Fruit fly (Drosophila melanogaster) whole organism, adult: ENCODE measurements around the gene Nepl8.

ENCODE experiments used
- CG7045 ChIP-seq: fragments of 200-800 bp; sonication (Bioruptor generic); optimal IDR thresholded peaks from 2 replicates; lab custom pipeline; 2017; ENCODE audit warnings: missing biosample characterization, mild to moderate bottlenecking, missing genetic modification characterization
- bab1 ChIP-seq: fragments of 200-800 bp; sonication (Bioruptor generic); optimal IDR thresholded peaks from 3 replicates; lab custom pipeline; 2019; ENCODE audit warnings: missing biosample characterization, mild to moderate bottlenecking, missing genetic modification characterization, moderate library complexity

DNA sequence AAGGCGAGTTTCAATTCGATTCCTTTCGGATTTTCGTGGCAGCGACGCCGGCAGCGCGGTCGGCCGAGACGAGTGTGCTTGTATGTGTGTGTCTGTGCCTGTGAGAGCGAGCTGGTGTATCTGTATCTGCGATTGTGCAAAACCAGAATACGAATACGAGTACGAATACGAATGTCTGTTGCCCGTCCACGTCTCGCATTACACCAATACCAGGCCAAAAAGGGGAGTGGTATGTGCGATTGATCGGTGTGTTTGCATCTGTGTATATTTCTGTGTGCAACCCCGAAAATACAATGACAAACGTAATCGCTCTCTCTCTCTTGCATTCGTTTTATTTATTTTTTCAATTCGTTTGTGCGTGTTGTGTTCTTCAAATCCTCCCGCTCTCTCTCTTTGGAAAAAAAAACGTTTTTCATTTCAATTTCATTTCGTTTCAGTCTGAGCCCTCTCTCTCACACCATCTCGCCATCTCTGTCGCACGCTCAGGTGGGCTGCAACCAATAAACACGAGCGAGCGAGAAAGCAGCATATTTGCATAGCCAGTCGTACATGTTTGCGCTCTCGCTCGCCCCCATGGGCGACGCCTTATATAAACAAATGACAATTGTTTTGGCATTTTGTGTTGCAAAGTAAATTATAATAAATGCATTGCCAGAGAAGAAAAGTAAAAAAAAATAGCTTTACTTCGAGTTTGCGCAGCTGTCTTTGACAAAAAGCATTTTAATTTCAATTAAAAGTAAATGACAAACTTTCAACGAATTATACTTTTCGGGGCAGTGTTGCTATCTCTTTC is 1.8 kb upstream of the Nepl8 start:
- TF ChIP-seq bab1 (GFP tag; lab: Kevin White, UChicago) (no peak), CG7045 (GFP tag; lab: Kevin White, UChicago) (peak; percentile 26)
